Worm (Caenorhabditis elegans) whole organism, L4 larva: ENCODE measurements around the gene srx-29.

Experiments
- F26F4.8 ChIP-seq: fragments of 200-800 bp; sonication (Bioruptor generic); conservative IDR thresholded peaks from 2 replicates; pipeline ENCODE4 v1.3.6; 2022; ENCODE audit warnings: missing genetic modification characterization, missing compliant biosample characterization
- T26A8.4 ChIP-seq: fragments of 200-800 bp; sonication (Bioruptor generic); IDR thresholded peaks from 2 replicates; pipeline ENCODE4 v1.3.6; 2022; ENCODE audit warnings: missing genetic modification characterization, missing compliant biosample characterization
- Y5F2A.4 ChIP-seq: fragments of 200-800 bp; sonication (Bioruptor generic); optimal IDR thresholded peaks from 2 replicates; lab custom pipeline; 2018; ENCODE audit warnings: mild to moderate bottlenecking, missing genetic modification characterization, missing compliant biosample characterization
- Y75B8A.6 ChIP-seq: fragments of 200-800 bp; sonication (Bioruptor generic); IDR thresholded peaks from 2 replicates; pipeline ENCODE4 v1.3.6; 2022; ENCODE audit warnings: missing genetic modification reagents, missing genetic modification characterization, missing compliant biosample characterization
- attf-4 ChIP-seq: sonication (generic microtip); optimal IDR thresholded peaks from 3 replicates; lab custom pipeline; 2017; ENCODE audit warnings: missing biosample characterization, missing genetic modification characterization
- ceh-28 ChIP-seq: fragments of 150-350 bp; optimal IDR thresholded peaks from 2 replicates; lab custom pipeline; 2014; ENCODE audit warnings: missing biosample characterization, missing genetic modification reagents, missing genetic modification characterization
- ceh-82 ChIP-seq: sonication (generic microtip); optimal IDR thresholded peaks from 2 replicates; lab custom pipeline; 2017; ENCODE audit warnings: missing biosample characterization, missing genetic modification characterization
- ces-1 ChIP-seq: fragments of 150-350 bp; sonication (generic microtip); optimal IDR thresholded peaks from 4 replicates; lab custom pipeline; 2014; ENCODE audit warnings: missing biosample characterization, missing genetic modification reagents, missing genetic modification characterization
- cey-2 ChIP-seq: sonication (generic microtip); optimal IDR thresholded peaks from 3 replicates; lab custom pipeline; 2017; ENCODE audit warnings: missing genetic modification characterization, mild to moderate bottlenecking, missing compliant biosample characterization, antibody characterized with exemption, borderline replicate concordance; ENCODE audit not compliant: insufficient read depth
- daf-12 ChIP-seq: fragments of 150-350 bp; optimal IDR thresholded peaks from 2 replicates; lab custom pipeline; 2014; ENCODE audit warnings: missing biosample characterization, missing genetic modification reagents, missing genetic modification characterization
- daf-16 ChIP-seq, 3 experiments: sonication (generic microtip); optimal IDR thresholded peaks; 2 replicates each; lab custom pipeline; 2016 to 2017; ENCODE audit warnings: missing genetic modification characterization in 3 of 3, missing genetic modification reagents in 3 of 3, mild to moderate bottlenecking in 2 of 3, missing compliant biosample characterization in 2 of 3, missing biosample characterization in 1 of 3, moderate library complexity in 1 of 3
- dmd-6 ChIP-seq: fragments of 200-800 bp; sonication (Bioruptor generic); IDR thresholded peaks from 2 replicates; pipeline ENCODE4 v1.3.6; 2022; ENCODE audit warnings: missing genetic modification reagents, missing genetic modification characterization, missing compliant biosample characterization
- dve-1 ChIP-seq: sonication (generic microtip); optimal IDR thresholded peaks from 2 replicates; lab custom pipeline; 2017; ENCODE audit warnings: antibody characterized with exemption, mild to moderate bottlenecking, missing genetic modification characterization, missing compliant biosample characterization; ENCODE audit not compliant: insufficient read depth
- egl-43 ChIP-seq: fragments of 200-800 bp; sonication (Bioruptor generic); IDR thresholded peaks from 2 replicates; pipeline ENCODE4 v1.3.6; 2022; ENCODE audit warnings: missing genetic modification reagents, missing genetic modification characterization, missing compliant biosample characterization
- fkh-10 ChIP-seq: fragments of 150-350 bp; optimal IDR thresholded peaks from 2 replicates; lab custom pipeline; 2014; ENCODE audit warnings: missing biosample characterization, missing genetic modification reagents, missing genetic modification characterization
- fos-1 ChIP-seq: fragments of 150-350 bp; optimal IDR thresholded peaks from 2 replicates; lab custom pipeline; 2014; ENCODE audit warnings: missing biosample characterization, missing genetic modification characterization
- gei-8 ChIP-seq: fragments of 200-800 bp; sonication (Bioruptor generic); optimal IDR thresholded peaks from 2 replicates; lab custom pipeline; 2018; ENCODE audit warnings: mild to moderate bottlenecking, missing genetic modification characterization, missing compliant biosample characterization
- hif-1 ChIP-seq, 2 experiments: sonication (generic microtip); optimal IDR thresholded peaks; 2 replicates each; lab custom pipeline; 2016 to 2017; ENCODE audit warnings: missing compliant biosample characterization in 2 of 2, missing genetic modification characterization in 2 of 2, missing genetic modification reagents in 2 of 2, missing genotype in 2 of 2, mild to moderate bottlenecking in 1 of 2
- hlh-11 ChIP-seq: fragments of 200-800 bp; sonication (Bioruptor generic); optimal IDR thresholded peaks from 2 replicates; lab custom pipeline; 2018; ENCODE audit warnings: mild to moderate bottlenecking, missing genetic modification characterization, missing compliant biosample characterization
- hlh-30 ChIP-seq: sonication (generic microtip); optimal IDR thresholded peaks from 2 replicates; lab custom pipeline; 2017; ENCODE audit warnings: antibody characterized with exemption, mild to moderate bottlenecking, missing genetic modification characterization, missing compliant biosample characterization; ENCODE audit not compliant: insufficient read depth
- lin-1 ChIP-seq: fragments of 200-800 bp; sonication (Bioruptor generic); IDR thresholded peaks from 2 replicates; pipeline ENCODE4 v1.3.6; 2022; ENCODE audit warnings: missing genetic modification reagents, missing genetic modification characterization, missing compliant biosample characterization
- madf-5 ChIP-seq, 2 experiments: fragments of 200-800 bp; sonication (Bioruptor generic); IDR thresholded peaks; 2 replicates each; pipeline ENCODE4 v1.3.6; 2022; ENCODE audit warnings: missing compliant biosample characterization in 2 of 2, missing genetic modification characterization in 2 of 2
- mdl-1 ChIP-seq, 2 experiments: fragments of 150-350 bp in 1 of 2; sonication (generic microtip) in 1 of 2; optimal IDR thresholded peaks; 2 replicates each; lab custom pipeline; 2014 to 2017; ENCODE audit warnings: missing biosample characterization in 2 of 2, missing genetic modification characterization in 2 of 2
- mdt-29 ChIP-seq: fragments of 200-800 bp; sonication (Bioruptor generic); IDR thresholded peaks from 2 replicates; pipeline ENCODE4 v1.3.6; 2022; ENCODE audit warnings: missing genetic modification reagents, missing genetic modification characterization, missing compliant biosample characterization
- mep-1 ChIP-seq: fragments of 150-350 bp; sonication (generic microtip); optimal IDR thresholded peaks from 3 replicates; lab custom pipeline; 2014; ENCODE audit warnings: missing biosample characterization, missing genetic modification characterization
- mes-2 ChIP-seq: sonication (generic microtip); optimal IDR thresholded peaks from 2 replicates; lab custom pipeline; 2016; ENCODE audit warnings: missing genotype, mild to moderate bottlenecking, missing genetic modification characterization, missing compliant biosample characterization; ENCODE audit not compliant: poor library complexity, severe bottlenecking
- mxl-3 ChIP-seq: fragments of 200-800 bp; sonication (Bioruptor generic); optimal IDR thresholded peaks from 2 replicates; lab custom pipeline; 2018; ENCODE audit warnings: mild to moderate bottlenecking, missing genetic modification characterization, missing compliant biosample characterization
- nhr-10 ChIP-seq: fragments of 150-350 bp; optimal IDR thresholded peaks from 2 replicates; lab custom pipeline; 2014; ENCODE audit warnings: missing biosample characterization, missing genetic modification characterization
- nhr-102 ChIP-seq: sonication (generic microtip); optimal IDR thresholded peaks from 2 replicates; lab custom pipeline; 2016; ENCODE audit warnings: mild to moderate bottlenecking, missing genetic modification characterization, moderate library complexity, missing compliant biosample characterization
- nhr-11 ChIP-seq: fragments of 150-350 bp; optimal IDR thresholded peaks from 2 replicates; lab custom pipeline; 2014; ENCODE audit warnings: missing biosample characterization, missing genetic modification characterization
- nhr-28 ChIP-seq: fragments of 150-350 bp; optimal IDR thresholded peaks from 2 replicates; lab custom pipeline; 2014; ENCODE audit warnings: missing biosample characterization, missing genetic modification characterization
- nhr-48 ChIP-seq: sonication (generic microtip); optimal IDR thresholded peaks from 2 replicates; lab custom pipeline; 2016; ENCODE audit warnings: mild to moderate bottlenecking, missing genetic modification characterization, missing compliant biosample characterization
- nhr-6 ChIP-seq: fragments of 150-350 bp; optimal IDR thresholded peaks from 2 replicates; lab custom pipeline; 2014; ENCODE audit warnings: missing biosample characterization, missing genetic modification characterization
- nhr-77 ChIP-seq: fragments of 150-350 bp; optimal IDR thresholded peaks from 2 replicates; lab custom pipeline; 2014; ENCODE audit warnings: missing biosample characterization, missing genetic modification characterization
- pha-4 ChIP-seq, 2 experiments: fragments of 150-350 bp in 1 of 2; fragments of 200-800 bp in 1 of 2; sonication (Bioruptor generic) in 1 of 2; IDR thresholded peaks in 1 of 2; optimal IDR thresholded peaks in 1 of 2; 2 replicates each; pipeline versions ENCODE4 v1.3.6 to Lab custom; 2014 to 2022; ENCODE audit warnings: missing genetic modification characterization in 2 of 2, missing genetic modification reagents in 2 of 2, missing biosample characterization in 1 of 2, missing compliant biosample characterization in 1 of 2
- php-3 ChIP-seq: fragments of 200-800 bp; sonication (Bioruptor generic); IDR thresholded peaks from 2 replicates; pipeline ENCODE4 v1.3.6; 2022; ENCODE audit warnings: missing genetic modification reagents, missing genetic modification characterization, missing compliant biosample characterization
- pqm-1 ChIP-seq: sonication (generic microtip); optimal IDR thresholded peaks from 2 replicates; lab custom pipeline; 2017; ENCODE audit warnings: missing biosample characterization, missing genetic modification characterization
- saeg-2 ChIP-seq: fragments of 200-800 bp; sonication (Bioruptor generic); IDR thresholded peaks from 2 replicates; pipeline ENCODE4 v1.3.6; 2022; ENCODE audit warnings: missing genetic modification reagents, missing genetic modification characterization, missing compliant biosample characterization
- sdz-12 ChIP-seq: fragments of 200-800 bp; sonication (Bioruptor generic); optimal IDR thresholded peaks from 2 replicates; lab custom pipeline; 2018; ENCODE audit warnings: mild to moderate bottlenecking, missing genetic modification characterization, missing compliant biosample characterization
- snpc-4 ChIP-seq: fragments of 150-350 bp; optimal IDR thresholded peaks from 2 replicates; lab custom pipeline; 2014; ENCODE audit warnings: missing biosample characterization, missing genetic modification characterization
- tag-97 ChIP-seq: fragments of 200-800 bp; sonication (Bioruptor generic); IDR thresholded peaks from 2 replicates; pipeline ENCODE4 v1.3.6; 2022; ENCODE audit warnings: missing genetic modification characterization, missing compliant biosample characterization
- tra-1 ChIP-seq: fragments of 200-800 bp; sonication (Bioruptor generic); IDR thresholded peaks from 2 replicates; pipeline ENCODE4 v1.3.6; 2022; ENCODE audit warnings: missing genetic modification reagents, missing genetic modification characterization, missing compliant biosample characterization
- unc-62 ChIP-seq, 3 experiments: fragments of 150-350 bp in 1 of 3; sonication (generic microtip); optimal IDR thresholded peaks in 2 of 3; peaks in 1 of 3; 1 replicate in 1 of 3; 2 replicates in 2 of 3; lab custom pipeline; 2014 to 2017; ENCODE audit warnings: missing biosample characterization in 3 of 3, missing genetic modification characterization in 3 of 3, missing genetic modification reagents in 3 of 3, missing genotype in 1 of 3
- zfp-2 ChIP-seq: sonication (generic microtip); optimal IDR thresholded peaks from 2 replicates; lab custom pipeline; 2016; ENCODE audit warnings: mild to moderate bottlenecking, missing genetic modification characterization, missing compliant biosample characterization
- zfp-3 ChIP-seq: fragments of 200-800 bp; sonication (Bioruptor generic); conservative IDR thresholded peaks from 2 replicates; pipeline ENCODE4 v1.3.6; 2022; ENCODE audit warnings: missing genetic modification reagents, missing genetic modification characterization, missing compliant biosample characterization
- zip-11 ChIP-seq: fragments of 200-800 bp; sonication (Bioruptor generic); IDR thresholded peaks from 2 replicates; pipeline ENCODE4 v1.3.6; 2022; ENCODE audit warnings: missing genetic modification characterization, missing compliant biosample characterization
- zip-2 ChIP-seq: fragments of 150-350 bp; optimal IDR thresholded peaks from 2 replicates; lab custom pipeline; 2014; ENCODE audit warnings: missing biosample characterization, missing genetic modification characterization
- ztf-7 ChIP-seq: fragments of 150-350 bp; optimal IDR thresholded peaks from 2 replicates; lab custom pipeline; 2014; ENCODE audit warnings: missing biosample characterization, missing genetic modification characterization

srx-29 gene

ce11 chrV:15666718-15667117 is 31.3 kb downstream of the srx-29 start:
- TF ChIP-seq hlh-30 (tag; lab: Kevin White, UChicago): peak; percentile 61
- no peak for TF ChIP-seq snpc-4 (tag; lab: Kevin White, UChicago)
- no peak for TF ChIP-seq nhr-6 (tag; lab: Kevin White, UChicago)
- peak in 1 of 2 experiments; percentile 72 for TF ChIP-seq mdl-1 (tag; optimal IDR thresholded peaks at IDR 0.05; lab: Kevin White, UChicago)
- peak; percentile 96 for TF ChIP-seq hlh-11 (tag; lab: Kevin White, UChicago)
- TF ChIP-seq nhr-48 (tag; lab: Kevin White, UChicago): peak; percentile 68
- TF ChIP-seq php-3 (GFP tag; lab: Robert Waterston, UW): peak; percentile 63; the same call in 1 of the 2 replicates
- no peak for TF ChIP-seq egl-43 (GFP tag; lab: Robert Waterston, UW)
- TF ChIP-seq mes-2 (tag; lab: Kevin White, UChicago): peak; percentile 51
- TF ChIP-seq Y75B8A.6: no peak
- 0 out of 2 replicates have a peak, but pooled peaks have one; percentile 24 for TF ChIP-seq mdt-29 (GFP tag; lab: Robert Waterston, UW)
- peak in 1 of 2 experiments; percentile 80 for TF ChIP-seq hif-1 (tag; optimal IDR thresholded peaks at IDR 0.05; lab: Kevin White, UChicago)
- no peak for TF ChIP-seq ces-1
- TF ChIP-seq daf-16 (GFP tag; optimal IDR thresholded peaks at IDR 0.05; lab: Kevin White, UChicago): peak in 1 of 2 experiments; percentile 77
- TF ChIP-seq daf-16 (tag; optimal IDR thresholded peaks at IDR 0.05; lab: Kevin White, UChicago): peak; percentile 99
- 0 out of 2 replicates have a peak, but pooled peaks have one; percentile 27 for TF ChIP-seq saeg-2 (GFP tag; lab: Robert Waterston, UW)
- TF ChIP-seq fos-1: no peak
- no peak for TF ChIP-seq fkh-10
- peak; percentile 93 for TF ChIP-seq nhr-28
- peak; percentile 85 for TF ChIP-seq mxl-3
- TF ChIP-seq ceh-28: no peak
- TF ChIP-seq dve-1 (tag; lab: Kevin White, UChicago): peak; percentile 96
- peak; percentile 99 for TF ChIP-seq dmd-6 (GFP tag; lab: Robert Waterston, UW)
- TF ChIP-seq pqm-1: peak; percentile 90
- TF ChIP-seq pha-4 (GFP tag; IDR thresholded peaks at IDR 0.05; lab: Robert Waterston, UW): peak; percentile 50; the same call in 1 of the 2 replicates
- TF ChIP-seq pha-4 (tag; optimal IDR thresholded peaks at IDR 0.05; lab: Kevin White, UChicago): no peak
- no peak for TF ChIP-seq tag-97 (GFP tag; lab: Robert Waterston, UW)
- no peak for TF ChIP-seq madf-5 (GFP tag; IDR thresholded peaks at IDR 0.05; lab: Robert Waterston, UW)
- no peak for TF ChIP-seq Y5F2A.4 (GFP tag; lab: Kevin White, UChicago)
- peak; percentile 70 for TF ChIP-seq nhr-102 (tag; lab: Kevin White, UChicago)
- TF ChIP-seq T26A8.4 (GFP tag; lab: Robert Waterston, UW): no peak
- peak; percentile 82 for TF ChIP-seq nhr-77 (tag; lab: Kevin White, UChicago)
- no peak for TF ChIP-seq ceh-82 (tag; lab: Kevin White, UChicago)
- TF ChIP-seq zip-2: no peak
- TF ChIP-seq lin-1 (GFP tag; lab: Robert Waterston, UW): 0 out of 2 replicates have a peak, but pooled peaks have one; percentile 47
- TF ChIP-seq tra-1 (GFP tag; lab: Robert Waterston, UW): peak; percentile 74
- no peak for TF ChIP-seq zip-11 (GFP tag; lab: Robert Waterston, UW)

DNA sequence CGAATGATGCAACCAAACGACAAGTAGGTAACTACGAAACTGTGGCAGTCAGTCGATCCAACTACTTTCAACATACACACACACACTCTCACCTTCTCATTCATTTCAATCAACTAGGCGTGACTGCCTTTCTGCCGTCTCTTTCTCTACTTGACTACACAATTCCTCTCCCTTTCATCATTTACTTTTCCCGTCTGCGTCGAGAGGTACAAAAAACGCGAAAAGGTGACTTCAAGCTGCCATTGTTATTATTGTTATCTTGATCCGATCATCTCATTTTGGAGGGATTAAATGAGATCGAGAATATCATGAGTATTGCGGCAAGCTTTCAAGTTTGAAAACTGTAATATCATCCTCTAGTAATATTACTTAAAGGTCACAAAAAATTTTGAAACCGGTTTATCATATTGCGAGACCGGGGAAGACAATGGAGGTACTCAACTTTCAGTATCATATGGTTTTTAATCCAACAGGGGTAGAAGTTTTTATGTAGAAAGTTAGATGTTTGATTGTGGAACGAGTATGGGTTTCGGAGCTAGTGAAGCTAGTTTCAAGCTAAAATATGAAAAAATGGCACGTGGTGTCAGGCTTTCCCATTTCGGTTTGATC is 33.8 kb downstream of the srx-29 start:
- TF ChIP-seq dve-1 (tag; lab: Kevin White, UChicago): peak; percentile 92
- TF ChIP-seq pha-4 (GFP tag; IDR thresholded peaks at IDR 0.05; lab: Robert Waterston, UW): no peak
- TF ChIP-seq pha-4 (tag; optimal IDR thresholded peaks at IDR 0.05; lab: Kevin White, UChicago): no peak
- TF ChIP-seq zfp-3 (GFP tag; lab: Robert Waterston, UW): no peak
- peak; percentile 55 for TF ChIP-seq mep-1
- no peak for TF ChIP-seq sdz-12
- TF ChIP-seq gei-8 (GFP tag; lab: Kevin White, UChicago): no peak
- no peak for TF ChIP-seq daf-12 (tag; lab: Kevin White, UChicago)
- no peak for TF ChIP-seq T26A8.4 (GFP tag; lab: Robert Waterston, UW)
- TF ChIP-seq ceh-28: no peak
- TF ChIP-seq nhr-10 (tag; lab: Kevin White, UChicago): no peak
- TF ChIP-seq ztf-7 (tag; lab: Kevin White, UChicago): no peak
- TF ChIP-seq ceh-82 (tag; lab: Kevin White, UChicago): no peak
- no peak for TF ChIP-seq unc-62 (GFP tag; optimal IDR thresholded peaks at IDR 0.05 in 1 of 2; lab: Kevin White, UChicago)
- TF ChIP-seq unc-62 (tag; optimal IDR thresholded peaks at IDR 0.05; lab: Kevin White, UChicago): no peak
- no peak for TF ChIP-seq zfp-2 (tag; lab: Kevin White, UChicago)
- peak; percentile 60 for TF ChIP-seq nhr-11 (tag; lab: Kevin White, UChicago)
- TF ChIP-seq attf-4 (tag; lab: Kevin White, UChicago): no peak
- no peak for TF ChIP-seq F26F4.8 (GFP tag; lab: Robert Waterston, UW)
- no peak for TF ChIP-seq cey-2 (tag; lab: Kevin White, UChicago)
